Fruit fly (Drosophila melanogaster): ENCODE data around the gene CG3306.

DNA sequence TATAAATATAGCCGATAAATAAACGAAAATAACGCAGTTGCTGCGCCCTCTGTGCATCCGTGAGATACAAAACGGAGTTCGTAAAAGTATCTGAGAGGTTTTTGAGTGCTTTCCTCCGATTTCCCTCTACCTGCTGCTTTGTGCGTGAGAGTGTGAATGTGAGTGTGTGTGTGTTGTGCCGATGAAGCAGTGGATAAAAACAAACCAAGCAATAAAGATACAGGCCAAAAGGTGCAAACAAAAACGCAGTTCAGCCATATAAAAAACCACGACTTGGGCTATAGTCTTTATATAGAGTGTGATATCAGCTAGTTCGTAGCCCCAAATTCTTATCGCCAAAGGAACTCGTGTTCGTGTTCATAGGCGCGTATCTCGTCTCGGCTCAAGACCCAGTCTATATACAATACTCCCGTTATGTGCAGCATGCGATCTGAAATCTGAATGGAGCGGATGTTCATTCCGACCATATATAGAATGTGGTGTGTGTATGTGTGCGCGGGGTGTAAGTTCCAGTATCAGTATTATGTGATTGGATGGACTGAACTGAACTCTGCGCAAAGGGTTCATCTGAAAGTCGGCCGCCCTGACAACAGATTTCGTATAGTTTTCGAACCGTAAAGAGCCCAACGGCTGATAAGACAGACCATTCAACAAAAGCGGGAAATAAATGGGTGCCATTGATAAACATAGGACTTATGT lies 14.3 kb downstream of the CG3306 start:
- TF ChIP-seq CG14711 (tag; optimal IDR thresholded peaks at IDR 0.05) (no peak), bab1 (GFP tag; optimal IDR thresholded peaks at IDR 0.05) (no peak), CG33017 (tag; optimal IDR thresholded peaks at IDR 0.05) (no peak)

Data from whole organism, adult.